Fruit fly (Drosophila melanogaster) whole organism, embryonic: Measurements from ENCODE around the gene Nepl14.

Experiments
- Atf3 ChIP-seq: fragments of 200-800 bp; sonication (Bioruptor generic); optimal IDR thresholded peaks from 3 replicates; lab custom pipeline; 2016; ENCODE audit warnings: missing biosample characterization, missing genetic modification characterization
- BEAF-32 ChIP-seq: fragments of 200-800 bp; sonication (Bioruptor generic); optimal IDR thresholded peaks from 3 replicates; lab custom pipeline; 2017; ENCODE audit warnings: missing biosample characterization, missing genetic modification characterization, mild to moderate bottlenecking, moderate library complexity, missing genetic modification reagents
- CG10543 ChIP-seq: fragments of 200-800 bp; sonication (Bioruptor generic); optimal IDR thresholded peaks from 3 replicates; lab custom pipeline; 2017; ENCODE audit warnings: missing biosample characterization, mild to moderate bottlenecking, missing genetic modification characterization, moderate library complexity
- CG11085 ChIP-seq: fragments of 200-800 bp; sonication (Bioruptor generic); IDR thresholded peaks from 2 replicates; pipeline ENCODE4 v1.3.6; 2022; ENCODE audit warnings: missing biosample characterization, missing genetic modification characterization
- CG11504 ChIP-seq: fragments of 200-800 bp; sonication (Bioruptor generic); optimal IDR thresholded peaks from 3 replicates; lab custom pipeline; 2019; ENCODE audit warnings: missing biosample characterization, mild to moderate bottlenecking, missing genetic modification characterization, moderate library complexity
- CG15696 ChIP-seq: fragments of 200-800 bp; sonication (Bioruptor generic); optimal IDR thresholded peaks from 2 replicates; lab custom pipeline; 2019; ENCODE audit warnings: missing biosample characterization, mild to moderate bottlenecking, missing genetic modification characterization, moderate library complexity
- CG1603 ChIP-seq: fragments of 200-800 bp; sonication (Bioruptor generic); optimal IDR thresholded peaks from 2 replicates; lab custom pipeline; 2019; ENCODE audit warnings: missing biosample characterization, mild to moderate bottlenecking, missing genetic modification characterization, moderate library complexity
- CG16779 ChIP-seq: fragments of 200-800 bp; sonication (Bioruptor generic); IDR thresholded peaks from 2 replicates; pipeline ENCODE4 v1.3.6; 2022; ENCODE audit warnings: missing biosample characterization, missing genetic modification characterization
- CG17186 ChIP-seq: fragments of 200-800 bp; sonication (Bioruptor generic); optimal IDR thresholded peaks from 3 replicates; lab custom pipeline; 2017; ENCODE audit warnings: missing biosample characterization, missing genetic modification reagents, missing genetic modification characterization
- CG2712 ChIP-seq: fragments of 200-800 bp; optimal IDR thresholded peaks from 3 replicates; lab custom pipeline; 2019; ENCODE audit warnings: missing biosample characterization, mild to moderate bottlenecking, missing genetic modification characterization, moderate library complexity
- CG31365 ChIP-seq: fragments of 200-800 bp; sonication (Bioruptor generic); optimal IDR thresholded peaks from 2 replicates; lab custom pipeline; 2018; ENCODE audit warnings: missing biosample characterization, mild to moderate bottlenecking, missing genetic modification characterization
- CG33213 ChIP-seq: fragments of 200-800 bp; sonication (Bioruptor generic); optimal IDR thresholded peaks from 3 replicates; lab custom pipeline; 2016; ENCODE audit warnings: missing biosample characterization, missing genetic modification characterization
- CG34376 ChIP-seq: fragments of 200-800 bp; sonication (Bioruptor generic); optimal IDR thresholded peaks from 2 replicates; lab custom pipeline; 2018; ENCODE audit warnings: missing biosample characterization, mild to moderate bottlenecking, missing genetic modification characterization
- CG42726 ChIP-seq: fragments of 200-800 bp; sonication (Bioruptor generic); IDR thresholded peaks from 2 replicates; pipeline ENCODE4 v1.3.6; 2022; ENCODE audit warnings: missing biosample characterization, missing genetic modification characterization; ENCODE audit not compliant: partially characterized antibody
- CG4328 ChIP-seq: fragments of 200-800 bp; sonication (Bioruptor generic); optimal IDR thresholded peaks from 3 replicates; lab custom pipeline; 2017; ENCODE audit warnings: missing biosample characterization, missing genetic modification reagents, missing genetic modification characterization
- CG4730 ChIP-seq: fragments of 200-800 bp; sonication (Bioruptor generic); IDR thresholded peaks from 2 replicates; pipeline ENCODE4 v1.3.6; 2022; ENCODE audit warnings: missing biosample characterization, missing genetic modification characterization
- CG9437 ChIP-seq: fragments of 200-800 bp; sonication (Bioruptor generic); optimal IDR thresholded peaks from 2 replicates; lab custom pipeline; 2018; ENCODE audit warnings: missing biosample characterization, mild to moderate bottlenecking, missing genetic modification characterization
- CG9876 ChIP-seq: fragments of 200-800 bp; sonication (Bioruptor generic); optimal IDR thresholded peaks from 2 replicates; lab custom pipeline; 2016; ENCODE audit warnings: missing biosample characterization, missing genetic modification characterization
- CHES-1-like ChIP-seq: fragments of 200-800 bp; sonication (Bioruptor generic); optimal IDR thresholded peaks from 2 replicates; lab custom pipeline; 2016; ENCODE audit warnings: missing biosample characterization, missing genetic modification characterization
- CkIIα-i1 ChIP-seq: fragments of 200-800 bp; sonication (Bioruptor generic); IDR thresholded peaks from 2 replicates; pipeline ENCODE4 v1.3.6; 2022; ENCODE audit warnings: missing biosample characterization, missing genetic modification characterization
- CoRest ChIP-seq: fragments of 200-800 bp; sonication (Bioruptor generic); optimal IDR thresholded peaks from 3 replicates; lab custom pipeline; 2018; ENCODE audit warnings: missing biosample characterization, mild to moderate bottlenecking, missing genetic modification characterization, moderate library complexity
- D ChIP-seq, 2 experiments: fragments of 200-800 bp in 1 of 2; fragments of >200 bp in 1 of 2; sonication (Bioruptor generic) in 1 of 2; optimal IDR thresholded peaks; 2 replicates in 1 of 2; 3 replicates in 1 of 2; lab custom pipeline; 2017; ENCODE audit warnings: mild to moderate bottlenecking in 1 of 2, missing biosample characterization in 1 of 2, missing genetic modification characterization in 1 of 2, missing genetic modification reagents in 1 of 2
- H2.0 ChIP-seq: fragments of 200-800 bp; sonication (Bioruptor generic); IDR thresholded peaks from 2 replicates; pipeline ENCODE4 v1.3.6; 2022; ENCODE audit warnings: missing biosample characterization, missing genetic modification characterization
- Hand ChIP-seq: fragments of 200-800 bp; sonication (Bioruptor generic); optimal IDR thresholded peaks from 2 replicates; lab custom pipeline; 2017; ENCODE audit warnings: mild to moderate bottlenecking, missing biosample characterization, missing genetic modification reagents, missing genetic modification characterization
- HmgZ ChIP-seq: fragments of 200-800 bp; sonication (Bioruptor generic); optimal IDR thresholded peaks from 2 replicates; lab custom pipeline; 2018; ENCODE audit warnings: missing biosample characterization, mild to moderate bottlenecking, missing genetic modification characterization
- Hr51 ChIP-seq, 2 experiments: fragments of 200-800 bp; sonication (Bioruptor generic); optimal IDR thresholded peaks; 2 replicates in 1 of 2; 3 replicates in 1 of 2; lab custom pipeline; 2016 to 2018; ENCODE audit warnings: missing biosample characterization in 2 of 2, missing genetic modification characterization in 2 of 2, mild to moderate bottlenecking in 1 of 2, moderate library complexity in 1 of 2
- Lhr ChIP-seq: fragments of 200-800 bp; sonication (Bioruptor generic); optimal IDR thresholded peaks from 3 replicates; lab custom pipeline; 2017; ENCODE audit warnings: mild to moderate bottlenecking, missing biosample characterization, missing genetic modification reagents, missing genetic modification characterization
- Mad ChIP-seq: fragments of 200-800 bp; sonication (Bioruptor generic); optimal IDR thresholded peaks from 2 replicates; lab custom pipeline; 2016; ENCODE audit warnings: missing biosample characterization, missing genetic modification characterization
- NFAT ChIP-seq: fragments of 200-800 bp; sonication (Bioruptor generic); IDR thresholded peaks from 2 replicates; pipeline ENCODE4 v1.3.6; 2022; ENCODE audit warnings: missing biosample characterization, missing genetic modification characterization
- Tbp ChIP-seq: fragments of >200 bp; optimal IDR thresholded peaks from 2 replicates; lab custom pipeline; 2018; ENCODE audit warnings: missing biosample characterization, missing genetic modification characterization
- Usf ChIP-seq: fragments of 200-800 bp; sonication (Bioruptor generic); optimal IDR thresholded peaks from 2 replicates; lab custom pipeline; 2017; ENCODE audit warnings: missing genotype, missing biosample characterization, missing genetic modification characterization
- aop ChIP-seq: fragments of 200-800 bp; sonication (Bioruptor generic); IDR thresholded peaks from 2 replicates; pipeline ENCODE4 v1.3.6; 2022; ENCODE audit warnings: missing biosample characterization, missing genetic modification characterization
- ash1 ChIP-seq: fragments of 200-800 bp; sonication (Bioruptor generic); optimal IDR thresholded peaks from 2 replicates; lab custom pipeline; 2018; ENCODE audit warnings: missing biosample characterization, mild to moderate bottlenecking, missing genetic modification characterization
- cad ChIP-seq: fragments of >200 bp; optimal IDR thresholded peaks from 2 replicates; lab custom pipeline; 2017; ENCODE audit warnings: missing biosample characterization, missing genetic modification characterization
- cato ChIP-seq: fragments of 200-800 bp; sonication (Bioruptor generic); optimal IDR thresholded peaks from 2 replicates; lab custom pipeline; 2016; ENCODE audit warnings: missing biosample characterization, missing genetic modification characterization, borderline replicate concordance
- cwo ChIP-seq: fragments of 200-800 bp; sonication (Bioruptor generic); optimal IDR thresholded peaks from 3 replicates; lab custom pipeline; 2017; ENCODE audit warnings: missing biosample characterization, missing genetic modification characterization, mild to moderate bottlenecking, moderate library complexity, missing genetic modification reagents
- en ChIP-seq: fragments of 200-800 bp; sonication (Bioruptor generic); optimal IDR thresholded peaks from 2 replicates; lab custom pipeline; 2016; ENCODE audit warnings: missing biosample characterization, missing genetic modification characterization
- ftz-f1 ChIP-seq: fragments of 200-800 bp; sonication (Bioruptor generic); optimal IDR thresholded peaks from 2 replicates; lab custom pipeline; 2016; ENCODE audit warnings: missing biosample characterization, missing genetic modification characterization
- gsb-n ChIP-seq: fragments of 200-800 bp; sonication (Bioruptor generic); optimal IDR thresholded peaks from 3 replicates; lab custom pipeline; 2018; ENCODE audit warnings: missing biosample characterization, mild to moderate bottlenecking, missing genetic modification characterization
- hbn ChIP-seq: fragments of 200-800 bp; sonication (Bioruptor generic); IDR thresholded peaks from 2 replicates; pipeline ENCODE4 v1.3.6; 2022; ENCODE audit warnings: missing biosample characterization, missing genetic modification characterization; ENCODE audit not compliant: partially characterized antibody
- kah ChIP-seq: fragments of 200-800 bp; sonication (Bioruptor generic); optimal IDR thresholded peaks from 2 replicates; lab custom pipeline; 2018; ENCODE audit warnings: missing biosample characterization, mild to moderate bottlenecking, missing genetic modification characterization
- nerfin-1 ChIP-seq: fragments of 200-800 bp; sonication (Bioruptor generic); optimal IDR thresholded peaks from 3 replicates; lab custom pipeline; 2019; ENCODE audit warnings: missing biosample characterization, mild to moderate bottlenecking, missing genetic modification characterization, moderate library complexity
- nmo ChIP-seq: fragments of 200-800 bp; sonication (Bioruptor generic); optimal IDR thresholded peaks from 2 replicates; lab custom pipeline; 2018; ENCODE audit warnings: missing biosample characterization, mild to moderate bottlenecking, missing genetic modification characterization, moderate library complexity
- prd ChIP-seq, 3 experiments: fragments of >200 bp in 2 of 3; fragments of 200-800 bp in 1 of 3; sonication (Bioruptor generic) in 1 of 3; optimal IDR thresholded peaks in 2 of 3; IDR thresholded peaks in 1 of 3; 2 replicates in 2 of 3; 3 replicates in 1 of 3; pipeline versions ENCODE4 v1.3.6 to Lab custom; 2017 to 2022; ENCODE audit warnings: missing biosample characterization in 1 of 3, missing genetic modification characterization in 1 of 3
- sens ChIP-seq: fragments of 200-800 bp; sonication (Bioruptor generic); peaks from one replicate; lab custom pipeline; 2016; ENCODE audit warnings: missing biosample characterization, missing genetic modification characterization
- seq ChIP-seq: fragments of 200-800 bp; sonication (Bioruptor generic); IDR thresholded peaks from 2 replicates; pipeline ENCODE4 v1.3.6; 2022; ENCODE audit warnings: missing biosample characterization, missing genetic modification characterization
- so ChIP-seq: fragments of 200-800 bp; sonication (Bioruptor generic); IDR thresholded peaks from 3 replicates; pipeline ENCODE4 v1.3.6; 2022; ENCODE audit warnings: missing biosample characterization, missing genetic modification characterization
- tin ChIP-seq: fragments of 200-800 bp; sonication (Bioruptor generic); optimal IDR thresholded peaks from 3 replicates; lab custom pipeline; 2016; ENCODE audit warnings: missing biosample characterization, missing genetic modification characterization
- zen2 ChIP-seq: fragments of 200-800 bp; sonication (Bioruptor generic); IDR thresholded peaks from 3 replicates; pipeline ENCODE4 v1.3.6; 2022; ENCODE audit warnings: missing biosample characterization, missing genetic modification characterization; ENCODE audit not compliant: partially characterized antibody

The Nepl14 gene

dm6 chr3R:22726771-22727455 lies 36.6 kb downstream of the Nepl14 start, which contains the start of gene CG45049 (continued):
- TF ChIP-seq nerfin-1 (tag; lab: Kevin White, UChicago) (no peak), CG31365 (no peak), CG11504 (tag; lab: Kevin White, UChicago) (no peak), CG4730 (GFP tag; lab: Robert Waterston, UW) (no peak), tin (no peak), cwo (GFP tag; lab: Kevin White, UChicago) (no peak), en (GFP tag; lab: Kevin White, UChicago) (no peak), Usf (GFP tag; lab: Kevin White, UChicago) (no peak), CG11085 (GFP tag; lab: Robert Waterston, UW) (no peak), CG16779 (GFP tag; lab: Robert Waterston, UW) (no peak), so (GFP tag; lab: Robert Waterston, UW) (no peak), CG9437 (GFP tag; lab: Kevin White, UChicago) (no peak), sens (GFP tag; lab: Kevin White, UChicago) (peak; percentile 83), CkIIα-i1 (no peak), CG4328 (no peak), ftz-f1 (GFP tag; lab: Kevin White, UChicago) (peak; percentile 22), CG1603 (tag; lab: Kevin White, UChicago) (peak; percentile 26), Hr51 (GFP tag; optimal IDR thresholded peaks at IDR 0.05; lab: Kevin White, UChicago) (no peak), HmgZ (tag; lab: Kevin White, UChicago) (no peak), NFAT (no peak), kah (GFP tag; lab: Kevin White, UChicago) (no peak), CG15696 (no peak), CG34376 (peak; percentile 42), CHES-1-like (GFP tag; lab: Kevin White, UChicago) (no peak), cato (GFP tag; lab: Kevin White, UChicago) (no peak), CG2712 (tag; lab: Kevin White, UChicago) (peak; percentile 8), aop (GFP tag; lab: Robert Waterston, UW) (no peak), gsb-n (no peak), BEAF-32 (GFP tag; lab: Kevin White, UChicago) (peak; percentile 84), Lhr (GFP tag; lab: Kevin White, UChicago) (no peak), CG33213 (GFP tag; lab: Kevin White, UChicago) (no peak), Atf3 (GFP tag; lab: Kevin White, UChicago) (no peak), cad (GFP tag; lab: Kevin White, UChicago) (no peak), CG9876 (GFP tag; lab: Kevin White, UChicago) (no peak), CG42726 (GFP tag; lab: Robert Waterston, UW) (peak; percentile 94), nmo (GFP tag; lab: Kevin White, UChicago) (peak; percentile 25), CG10543 (GFP tag; lab: Kevin White, UChicago) (peak; percentile 23), Tbp (GFP tag; lab: Kevin White, UChicago) (no peak), ash1 (GFP tag; lab: Kevin White, UChicago) (no peak), prd (optimal IDR thresholded peaks at IDR 0.05; lab: Kevin White, UChicago) (no peak), prd (GFP tag; IDR thresholded peaks at IDR 0.05; lab: Robert Waterston, UW) (no peak), Hand (no peak), CG17186 (no peak), D (optimal IDR thresholded peaks at IDR 0.05; lab: Kevin White, UChicago) (no peak), D (GFP tag; optimal IDR thresholded peaks at IDR 0.05; lab: Kevin White, UChicago) (no peak), seq (GFP tag; lab: Robert Waterston, UW) (no peak), CoRest (tag; lab: Kevin White, UChicago) (no peak), H2.0 (no peak), zen2 (GFP tag; lab: Robert Waterston, UW) (peak; percentile 88), hbn (peak; percentile 75), Mad (GFP tag; lab: Kevin White, UChicago) (no peak)
